Worm (Caenorhabditis elegans) whole organism, L1 larva: ENCODE measurements around the gene F35D2.1.

Experiments used
- C04F5.9 ChIP-seq: sonication (generic microtip); optimal IDR thresholded peaks from 2 replicates; lab custom pipeline; 2016; ENCODE audit warnings: missing genetic modification characterization, missing compliant biosample characterization
- C16A3.4 ChIP-seq: fragments of 150-350 bp; optimal IDR thresholded peaks from 2 replicates; lab custom pipeline; 2014; ENCODE audit warnings: missing biosample characterization, missing genetic modification characterization
- C34B4.2 ChIP-seq: sonication (generic microtip); optimal IDR thresholded peaks from 2 replicates; lab custom pipeline; 2017; ENCODE audit warnings: mild to moderate bottlenecking, missing genetic modification characterization, missing compliant biosample characterization
- Y116A8C.19 ChIP-seq: sonication (generic microtip); optimal IDR thresholded peaks from 2 replicates; lab custom pipeline; 2016; ENCODE audit warnings: missing compliant biosample characterization, missing genetic modification characterization, borderline replicate concordance
- aha-1 ChIP-seq: fragments of 150-350 bp; optimal IDR thresholded peaks from 2 replicates; lab custom pipeline; 2014; ENCODE audit warnings: missing biosample characterization, missing genetic modification characterization
- aly-2 ChIP-seq: fragments of 150-350 bp; optimal IDR thresholded peaks from 2 replicates; lab custom pipeline; 2014; ENCODE audit warnings: missing biosample characterization, missing genetic modification characterization
- ama-1 ChIP-seq: fragments of 150-350 bp; optimal IDR thresholded peaks from 2 replicates; lab custom pipeline; 2014
- ceh-63 ChIP-seq: fragments of 200-800 bp; sonication (Bioruptor generic); optimal IDR thresholded peaks from 2 replicates; lab custom pipeline; 2018; ENCODE audit warnings: mild to moderate bottlenecking, missing genetic modification characterization, missing compliant biosample characterization
- ceh-8 ChIP-seq: fragments of 200-800 bp; sonication (Bioruptor generic); optimal IDR thresholded peaks from 2 replicates; lab custom pipeline; 2018; ENCODE audit warnings: mild to moderate bottlenecking, missing genetic modification characterization, moderate library complexity, missing compliant biosample characterization
- ceh-90 ChIP-seq: sonication (generic microtip); optimal IDR thresholded peaks from 2 replicates; lab custom pipeline; 2016; ENCODE audit warnings: missing genetic modification characterization, missing compliant biosample characterization
- dpl-1 ChIP-seq, 3 experiments: fragments of 150-350 bp in 2 of 3; sonication (generic microtip) in 1 of 3; optimal IDR thresholded peaks; 2 replicates each; lab custom pipeline; 2014 to 2017; ENCODE audit warnings: missing biosample characterization in 3 of 3, missing genetic modification characterization in 3 of 3, missing genetic modification reagents in 3 of 3
- dsc-1 ChIP-seq: sonication (generic microtip); optimal IDR thresholded peaks from 2 replicates; lab custom pipeline; 2016; ENCODE audit warnings: mild to moderate bottlenecking, missing genetic modification characterization, missing compliant biosample characterization
- efl-1 ChIP-seq, 4 experiments: fragments of 150-350 bp; optimal IDR thresholded peaks in 3 of 4; peaks in 1 of 4; 1 replicate in 1 of 4; 2 replicates in 3 of 4; lab custom pipeline; 2014; ENCODE audit warnings: missing biosample characterization in 2 of 4, missing genetic modification characterization in 2 of 4, missing genetic modification reagents in 2 of 4
- efl-3 ChIP-seq: fragments of 200-800 bp; sonication (Bioruptor generic); optimal IDR thresholded peaks from 2 replicates; lab custom pipeline; 2018; ENCODE audit warnings: mild to moderate bottlenecking, missing genetic modification characterization, missing compliant biosample characterization
- egl-13 ChIP-seq: sonication (generic microtip); optimal IDR thresholded peaks from 2 replicates; lab custom pipeline; 2016; ENCODE audit warnings: missing genotype, missing genetic modification reagents, missing genetic modification characterization, missing compliant biosample characterization
- egl-27 ChIP-seq, 2 experiments: fragments of 150-350 bp in 1 of 2; sonication (generic microtip); optimal IDR thresholded peaks; 3 replicates each; lab custom pipeline; 2017 to 2018; ENCODE audit warnings: missing biosample characterization in 2 of 2, missing genetic modification characterization in 2 of 2, missing genetic modification reagents in 2 of 2
- elt-2 ChIP-seq: sonication (generic microtip); optimal IDR thresholded peaks from 2 replicates; lab custom pipeline; 2016; ENCODE audit warnings: missing genetic modification characterization, mild to moderate bottlenecking, inconsistent platforms, missing compliant biosample characterization, missing genetic modification reagents
- ets-5 ChIP-seq: fragments of 200-800 bp; sonication (Bioruptor generic); IDR thresholded peaks from 2 replicates; pipeline ENCODE4 v1.3.6; 2022; ENCODE audit warnings: missing genetic modification characterization, missing compliant biosample characterization
- fos-1 ChIP-seq: fragments of 150-350 bp; optimal IDR thresholded peaks from 2 replicates; lab custom pipeline; 2014; ENCODE audit warnings: missing biosample characterization, missing genetic modification characterization
- hlh-4 ChIP-seq: sonication (generic microtip); optimal IDR thresholded peaks from 2 replicates; lab custom pipeline; 2016; ENCODE audit warnings: mild to moderate bottlenecking, missing genetic modification characterization, missing compliant biosample characterization
- hpl-2 ChIP-seq: fragments of 150-350 bp; optimal IDR thresholded peaks from 2 replicates; lab custom pipeline; 2014; ENCODE audit warnings: missing biosample characterization, missing genetic modification reagents, missing genetic modification characterization
- irx-1 ChIP-seq: sonication (generic microtip); optimal IDR thresholded peaks from 2 replicates; lab custom pipeline; 2016; ENCODE audit warnings: missing genetic modification characterization, missing compliant biosample characterization
- isw-1 ChIP-seq: fragments of 200-800 bp; sonication (Bioruptor generic); IDR thresholded peaks from 2 replicates; pipeline ENCODE4 v1.3.6; 2022; ENCODE audit warnings: missing genetic modification characterization, missing compliant biosample characterization
- lin-14 ChIP-seq: fragments of 200-800 bp; sonication (Bioruptor generic); optimal IDR thresholded peaks from 2 replicates; lab custom pipeline; 2018; ENCODE audit warnings: mild to moderate bottlenecking, missing genetic modification characterization, moderate library complexity, missing compliant biosample characterization
- lin-35 ChIP-seq, 2 experiments: fragments of 150-350 bp; optimal IDR thresholded peaks; 2 replicates each; lab custom pipeline; 2014; ENCODE audit warnings: missing biosample characterization in 2 of 2, missing genetic modification characterization in 2 of 2, missing genetic modification reagents in 2 of 2
- lir-3 ChIP-seq: sonication (generic microtip); optimal IDR thresholded peaks from 2 replicates; lab custom pipeline; 2016; ENCODE audit warnings: mild to moderate bottlenecking, missing genetic modification characterization, moderate library complexity, missing compliant biosample characterization; ENCODE audit not compliant: poor library complexity
- lsy-2 ChIP-seq, 2 experiments: fragments of 150-350 bp; optimal IDR thresholded peaks; 2 replicates each; lab custom pipeline; 2014; ENCODE audit warnings: missing biosample characterization in 2 of 2, missing genetic modification characterization in 2 of 2
- mab-9 ChIP-seq: fragments of 200-800 bp; sonication (Bioruptor generic); IDR thresholded peaks from 2 replicates; pipeline ENCODE4 v1.3.6; 2022; ENCODE audit warnings: missing genetic modification reagents, missing genetic modification characterization, missing compliant biosample characterization
- mdl-1 ChIP-seq, 2 experiments: fragments of 150-350 bp; optimal IDR thresholded peaks; 2 replicates each; lab custom pipeline; 2014 to 2017; ENCODE audit warnings: missing biosample characterization in 2 of 2, missing genetic modification characterization in 2 of 2, inconsistent platforms in 1 of 2
- mef-2 ChIP-seq: fragments of 150-350 bp; optimal IDR thresholded peaks from 2 replicates; lab custom pipeline; 2014; ENCODE audit warnings: missing biosample characterization, missing genetic modification characterization
- nhr-12 ChIP-seq: sonication (generic microtip); optimal IDR thresholded peaks from 2 replicates; lab custom pipeline; 2017; ENCODE audit warnings: missing biosample characterization, missing genetic modification characterization
- nhr-20 ChIP-seq: sonication (generic microtip); optimal IDR thresholded peaks from 2 replicates; lab custom pipeline; 2016; ENCODE audit warnings: mild to moderate bottlenecking, missing genetic modification characterization, missing compliant biosample characterization
- nhr-237 ChIP-seq: fragments of 150-350 bp; optimal IDR thresholded peaks from 2 replicates; lab custom pipeline; 2014; ENCODE audit warnings: missing biosample characterization, missing genetic modification characterization
- nhr-28 ChIP-seq: fragments of 150-350 bp; optimal IDR thresholded peaks from 2 replicates; lab custom pipeline; 2014; ENCODE audit warnings: missing biosample characterization, missing genetic modification characterization
- nhr-71 ChIP-seq: sonication (generic microtip); optimal IDR thresholded peaks from 2 replicates; lab custom pipeline; 2016; ENCODE audit warnings: mild to moderate bottlenecking, missing genetic modification characterization, moderate library complexity, missing compliant biosample characterization
- nhr-84 ChIP-seq: sonication (generic microtip); optimal IDR thresholded peaks from 2 replicates; lab custom pipeline; 2017; ENCODE audit warnings: missing biosample characterization, missing genetic modification characterization
- nhr-85 ChIP-seq: sonication (generic microtip); peaks from one replicate; lab custom pipeline; 2016; ENCODE audit warnings: missing genetic modification characterization, inconsistent platforms, missing compliant biosample characterization
- nhr-90 ChIP-seq: sonication (generic microtip); optimal IDR thresholded peaks from 2 replicates; lab custom pipeline; 2016; ENCODE audit warnings: mild to moderate bottlenecking, missing genetic modification characterization, missing compliant biosample characterization; ENCODE audit not compliant: poor library complexity
- pag-3 ChIP-seq: sonication (generic microtip); optimal IDR thresholded peaks from 2 replicates; lab custom pipeline; 2017; ENCODE audit warnings: missing genetic modification characterization, mild to moderate bottlenecking, missing compliant biosample characterization, antibody characterized with exemption, borderline replicate concordance; ENCODE audit not compliant: insufficient read depth
- pax-3 ChIP-seq: fragments of 200-800 bp; sonication (Bioruptor generic); optimal IDR thresholded peaks from 2 replicates; lab custom pipeline; 2018; ENCODE audit warnings: mild to moderate bottlenecking, missing genetic modification characterization, moderate library complexity, missing compliant biosample characterization
- pqm-1 ChIP-seq: sonication (generic microtip); optimal IDR thresholded peaks from 3 replicates; lab custom pipeline; 2017; ENCODE audit warnings: missing biosample characterization, missing genetic modification characterization
- sox-4 ChIP-seq: sonication (generic microtip); optimal IDR thresholded peaks from 2 replicates; lab custom pipeline; 2016; ENCODE audit warnings: missing genetic modification characterization, missing compliant biosample characterization
- sptf-1 ChIP-seq: fragments of 150-350 bp; optimal IDR thresholded peaks from 2 replicates; lab custom pipeline; 2014; ENCODE audit warnings: missing biosample characterization, missing genetic modification characterization
- sup-37 ChIP-seq: fragments of 200-800 bp; sonication (Bioruptor generic); optimal IDR thresholded peaks from 2 replicates; lab custom pipeline; 2018; ENCODE audit warnings: mild to moderate bottlenecking, missing genetic modification characterization, missing compliant biosample characterization
- tbx-2 ChIP-seq: sonication (generic microtip); optimal IDR thresholded peaks from 2 replicates; lab custom pipeline; 2016; ENCODE audit warnings: missing genetic modification characterization, missing compliant biosample characterization
- unc-130 ChIP-seq: fragments of 150-350 bp; optimal IDR thresholded peaks from 2 replicates; lab custom pipeline; 2017; ENCODE audit warnings: missing biosample characterization, missing genetic modification characterization, inconsistent platforms
- unc-30 ChIP-seq: sonication (generic microtip); optimal IDR thresholded peaks from 2 replicates; lab custom pipeline; 2017; ENCODE audit warnings: missing biosample characterization, missing genetic modification characterization
- unc-62 ChIP-seq: fragments of 150-350 bp; optimal IDR thresholded peaks from 2 replicates; lab custom pipeline; 2014; ENCODE audit warnings: missing biosample characterization, missing genetic modification reagents, missing genetic modification characterization
- unc-98 ChIP-seq: fragments of 200-800 bp; sonication (Bioruptor generic); IDR thresholded peaks from 2 replicates; pipeline ENCODE4 v1.3.6; 2022; ENCODE audit warnings: missing genetic modification characterization, missing compliant biosample characterization
- ztf-4 ChIP-seq: fragments of 150-350 bp; optimal IDR thresholded peaks from 2 replicates; lab custom pipeline; 2014; ENCODE audit warnings: missing biosample characterization, missing genetic modification characterization

Gene F35D2.1

DNA sequence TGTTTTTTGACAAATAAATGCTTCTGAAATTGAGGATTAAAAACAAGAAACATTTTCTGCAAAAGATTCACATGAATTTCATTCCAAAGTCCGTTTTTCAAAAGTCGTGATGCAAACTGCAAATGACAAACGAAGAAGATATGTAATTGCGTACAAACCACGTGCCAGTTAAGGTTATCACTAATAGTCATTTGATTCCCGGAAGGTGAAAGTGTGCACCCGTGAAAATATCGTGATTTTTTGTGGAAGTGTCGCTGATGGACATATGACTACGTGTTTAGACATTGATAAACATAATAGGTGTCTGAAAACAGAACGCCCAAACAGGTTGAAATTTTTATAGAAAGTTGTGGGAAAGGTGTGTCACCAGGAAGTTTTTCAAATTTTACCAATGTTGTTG lies 47.5 kb upstream of the F35D2.1 start (continued):
- no peak for TF ChIP-seq efl-3

DNA sequence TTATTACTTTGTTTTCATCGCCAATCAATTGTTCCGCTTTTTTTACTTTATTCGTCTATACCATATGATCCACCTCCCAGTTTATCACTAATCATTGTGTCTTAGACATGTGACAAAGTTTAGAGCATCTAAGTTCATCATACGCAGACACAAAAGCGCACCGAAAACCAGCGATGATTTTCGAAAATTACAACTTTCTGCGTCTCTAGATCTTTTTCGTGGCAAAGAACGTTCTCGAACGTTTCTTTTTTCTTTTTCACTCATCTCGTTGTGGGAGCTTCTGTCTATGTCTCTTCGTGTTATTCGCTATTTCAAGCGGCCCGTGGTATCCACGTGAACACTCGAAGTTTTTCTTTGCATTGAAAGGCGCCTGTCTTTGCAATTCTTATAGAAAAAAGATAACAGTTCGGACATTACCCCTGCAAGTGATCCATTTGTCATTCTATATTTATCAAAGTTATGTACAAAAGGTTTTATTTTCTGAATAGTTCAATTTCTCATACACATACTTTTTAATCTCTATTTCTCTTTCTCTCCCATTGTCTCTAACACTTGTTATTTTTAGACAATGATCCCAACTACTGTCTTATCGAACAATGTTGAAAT lies 46.5 kb upstream of the F35D2.1 start, which contains the start of gene ZK1290.5:
Gene ZK1290.5 (plus strand): TSS at position 566 of the 606 bp plus-strand sequence.
- peak; percentile 60 to 66 (median 62) for TF ChIP-seq dpl-1 (GFP tag; optimal IDR thresholded peaks at IDR 0.05; lab: Kevin White, UChicago)
- TF ChIP-seq ceh-8 (GFP tag; lab: Kevin White, UChicago), result peak; percentile 7
- TF ChIP-seq aha-1 (tag; lab: Kevin White, UChicago), result no peak
- TF ChIP-seq Y116A8C.19, result no peak
- peak; percentile 58 for TF ChIP-seq pax-3 (tag; lab: Kevin White, UChicago)
- TF ChIP-seq sptf-1 (tag; lab: Kevin White, UChicago), result no peak
- peak; percentile 71 to 76 for TF ChIP-seq efl-1 (optimal IDR thresholded peaks at IDR 0.05; lab: Kevin White, UChicago)
- peak; percentile 46 to 94 for TF ChIP-seq efl-1 (GFP tag; optimal IDR thresholded peaks at IDR 0.05 in 1 of 2; lab: Kevin White, UChicago)
- TF ChIP-seq C34B4.2 (tag; lab: Kevin White, UChicago), result no peak
- peak; percentile 98 for TF ChIP-seq nhr-71 (tag; lab: Kevin White, UChicago)
- no peak for TF ChIP-seq mef-2
- peak; percentile 82 for TF ChIP-seq unc-130 (tag; lab: Kevin White, UChicago)
- TF ChIP-seq C16A3.4 (tag; lab: Kevin White, UChicago), result peak; percentile 61
- peak; percentile 80 for TF ChIP-seq irx-1 (tag; lab: Kevin White, UChicago)
- peak; percentile 60 for TF ChIP-seq lir-3 (tag; lab: Kevin White, UChicago)
- TF ChIP-seq pag-3, result no peak
- peak; percentile 98 for TF ChIP-seq nhr-85 (tag; lab: Kevin White, UChicago)
- peak; percentile 77 for TF ChIP-seq ztf-4 (tag; lab: Kevin White, UChicago)
- peak; percentile 89 for TF ChIP-seq nhr-90 (tag; lab: Kevin White, UChicago)
- TF ChIP-seq lin-35 (GFP tag; optimal IDR thresholded peaks at IDR 0.05; lab: Kevin White, UChicago), result peak; percentile 62 to 79
- TF ChIP-seq nhr-84 (tag; lab: Kevin White, UChicago), result no peak
- TF ChIP-seq unc-98 (GFP tag; lab: Robert Waterston, UW), result peak; percentile 47; the same call in 1 of the 2 replicates
- TF ChIP-seq ama-1 (lab: Kevin White, UChicago), result no peak
- no peak for TF ChIP-seq sup-37
- no peak for TF ChIP-seq ceh-90 (tag; lab: Kevin White, UChicago)
- TF ChIP-seq dsc-1 (tag; lab: Kevin White, UChicago), result peak; percentile 75
- TF ChIP-seq mab-9, result peak; percentile 15; the same call in 1 of the 2 replicates
- peak; percentile 92 for TF ChIP-seq tbx-2 (tag; lab: Kevin White, UChicago)
- no peak for TF ChIP-seq sox-4 (tag; lab: Kevin White, UChicago)
- no peak for TF ChIP-seq nhr-12 (tag; lab: Kevin White, UChicago)
- TF ChIP-seq ceh-63 (GFP tag; lab: Kevin White, UChicago), result no peak
- no peak for TF ChIP-seq nhr-28 (tag; lab: Kevin White, UChicago)
- TF ChIP-seq nhr-237 (tag; lab: Kevin White, UChicago), result peak; percentile 30
- TF ChIP-seq aly-2, result no peak
- TF ChIP-seq ets-5 (GFP tag; lab: Robert Waterston, UW), result no peak
- peak in 1 of 2 experiments; percentile 95 for TF ChIP-seq mdl-1 (tag; optimal IDR thresholded peaks at IDR 0.05; lab: Kevin White, UChicago)
- TF ChIP-seq C04F5.9 (tag; lab: Kevin White, UChicago), result no peak
- peak; percentile 80 to 83 for TF ChIP-seq lsy-2 (tag; optimal IDR thresholded peaks at IDR 0.05; lab: Kevin White, UChicago)
- TF ChIP-seq unc-30, result no peak
- TF ChIP-seq lin-14 (GFP tag; lab: Kevin White, UChicago), result peak; percentile 97
- no peak for TF ChIP-seq pqm-1
- peak; percentile 89 for TF ChIP-seq elt-2 (tag; lab: Kevin White, UChicago)
- no peak for TF ChIP-seq egl-27 (tag; optimal IDR thresholded peaks at IDR 0.05; lab: Kevin White, UChicago)
- peak; percentile 81 for TF ChIP-seq hpl-2 (GFP tag; lab: Kevin White, UChicago)
- TF ChIP-seq isw-1 (GFP tag; lab: Robert Waterston, UW), result peak; percentile 20; the same call in 1 of the 2 replicates
- no peak for TF ChIP-seq unc-62
- no peak for TF ChIP-seq egl-13 (tag; lab: Kevin White, UChicago)
- TF ChIP-seq fos-1, result peak; percentile 23
- no peak for TF ChIP-seq hlh-4 (tag; lab: Kevin White, UChicago)
- peak; percentile 97 for TF ChIP-seq nhr-20 (tag; lab: Kevin White, UChicago)
